Worm (Caenorhabditis elegans): Measurements from ENCODE around the gene Y24D9A.6.
A peak's percentile ranks its signal among the peaks of the same experiment; 100 is the strongest.

Gene Y24D9A.6

ce11 chrIV:4446884-4447283 is 46.7 kb upstream of the Y24D9A.6 start (continued):
- TF ChIP-seq pbrm-1 (GFP tag; IDR thresholded peaks at IDR 0.05) (peak; percentile 63; the same call in 1 of the 2 replicates), mes-4 (tag; optimal IDR thresholded peaks at IDR 0.05) (no peak), attf-6 (GFP tag; IDR thresholded peaks at IDR 0.05) (peak; percentile 63), F33H1.4 (GFP tag; IDR thresholded peaks at IDR 0.05) (peak; percentile 40), madf-6 (GFP tag; IDR thresholded peaks at IDR 0.05) (peak; percentile 74), athp-1 (tag; optimal IDR thresholded peaks at IDR 0.05) (no peak), gei-17 (GFP tag; optimal IDR thresholded peaks at IDR 0.05) (no peak), madf-8 (GFP tag; conservative IDR thresholded peaks at IDR 0.05) (no peak), ztf-6 (GFP tag; IDR thresholded peaks at IDR 0.05) (no peak), sea-2 (GFP tag; IDR thresholded peaks at IDR 0.05) (no peak), lin-26 (GFP tag; IDR thresholded peaks at IDR 0.05) (peak; percentile 71; the same call in 1 of the 2 replicates), tbp1 (GFP tag; optimal IDR thresholded peaks at IDR 0.05) (peak; percentile 13)

- no peak for TF ChIP-seq aptf-3 (GFP tag; IDR thresholded peaks at IDR 0.05)
- peak; percentile 90 for TF ChIP-seq snpc-3.4 (tag; optimal IDR thresholded peaks at IDR 0.05)
- no peak for TF ChIP-seq lin-26 (GFP tag; IDR thresholded peaks at IDR 0.05)
- peak; percentile 94 for TF ChIP-seq attf-5 (GFP tag; optimal IDR thresholded peaks at IDR 0.05)
- no peak for TF ChIP-seq sptf-2 (GFP tag; optimal IDR thresholded peaks at IDR 0.05)
- no peak for TF ChIP-seq tbx-9 (tag; optimal IDR thresholded peaks at IDR 0.05; ENCODE audit: borderline replicate concordance)
- no peak for TF ChIP-seq mes-4 (tag; optimal IDR thresholded peaks at IDR 0.05)
- peak; percentile 95 for TF ChIP-seq lin-54 (GFP tag; optimal IDR thresholded peaks at IDR 0.05)
- peak; percentile 79 for TF ChIP-seq snpc-1.3 (tag; optimal IDR thresholded peaks at IDR 0.05; ENCODE audit: insufficient read depth)
- peak; percentile 85 for TF ChIP-seq C06A6.2 (GFP tag; conservative IDR thresholded peaks at IDR 0.05)
- TF ChIP-seq gei-17 (GFP tag; optimal IDR thresholded peaks at IDR 0.05): peak; percentile 27
- peak; percentile 93 for TF ChIP-seq mcd-1 (GFP tag; IDR thresholded peaks at IDR 0.05)
- TF ChIP-seq mel-28 (tag; optimal IDR thresholded peaks at IDR 0.05; ENCODE audit: borderline replicate concordance): no peak
- TF ChIP-seq Y67H2A.10 (GFP tag; conservative IDR thresholded peaks at IDR 0.05): 0 out of 2 replicates have a peak, but pooled peaks have one; percentile 66
- TF ChIP-seq hmg-1.2 (GFP tag; IDR thresholded peaks at IDR 0.05): peak; percentile 81
- peak; percentile 92 for TF ChIP-seq efl-1 (GFP tag; optimal IDR thresholded peaks at IDR 0.05)
- TF ChIP-seq F55B11.4 (tag; optimal IDR thresholded peaks at IDR 0.05; ENCODE audit: borderline replicate concordance, insufficient read depth): no peak
- TF ChIP-seq T26A5.8 (tag; optimal IDR thresholded peaks at IDR 0.05): no peak
- peak; percentile 88 for TF ChIP-seq K11D2.4 (GFP tag; IDR thresholded peaks at IDR 0.05)
- TF ChIP-seq Y95B8A.8 (GFP tag; IDR thresholded peaks at IDR 0.05): peak; percentile 93
- TF ChIP-seq bed-2 (GFP tag; IDR thresholded peaks at IDR 0.05): no peak
- TF ChIP-seq ekl-4 (GFP tag; IDR thresholded peaks at IDR 0.05): peak; percentile 94
- TF ChIP-seq hmg-20 (GFP tag; IDR thresholded peaks at IDR 0.05): peak; percentile 65
- TF ChIP-seq madf-8 (GFP tag; conservative IDR thresholded peaks at IDR 0.05): peak; percentile 84
- peak; percentile 25 for TF ChIP-seq F57C9.4 (tag; optimal IDR thresholded peaks at IDR 0.05)
- TF ChIP-seq akir-1 (GFP tag; optimal IDR thresholded peaks at IDR 0.05): peak; percentile 54
- no peak for TF ChIP-seq egl-44 (GFP tag; IDR thresholded peaks at IDR 0.05)
- peak; percentile 81; the same call in 1 of the 2 replicates for TF ChIP-seq F39B2.1 (GFP tag; IDR thresholded peaks at IDR 0.05)
- TF ChIP-seq fkh-3 (tag; optimal IDR thresholded peaks at IDR 0.05): no peak
- peak; percentile 94 for TF ChIP-seq D2030.7 (GFP tag; IDR thresholded peaks at IDR 0.05)
- TF ChIP-seq nfya-1 (tag; optimal IDR thresholded peaks at IDR 0.05; ENCODE audit: borderline replicate concordance, insufficient read depth): no peak
- no peak for TF ChIP-seq ceh-40 (GFP tag; IDR thresholded peaks at IDR 0.05)
- TF ChIP-seq ztf-28 (GFP tag; IDR thresholded peaks at IDR 0.05): 0 out of 2 replicates have a peak, but pooled peaks have one; percentile 66
- no peak for TF ChIP-seq mxl-1 (tag; optimal IDR thresholded peaks at IDR 0.05)
- TF ChIP-seq ztf-25 (GFP tag; IDR thresholded peaks at IDR 0.05): peak; percentile 66; the same call in 1 of the 2 replicates
- peak; percentile 90 for TF ChIP-seq lir-1 (GFP tag; conservative IDR thresholded peaks at IDR 0.05)
- peak; percentile 97 for TF ChIP-seq dox-1 (GFP tag; IDR thresholded peaks at IDR 0.05)
- TF ChIP-seq die-1 (tag; optimal IDR thresholded peaks at IDR 0.05): no peak
Observed at ce11 chrIV:4445711-4446290, 45.6 kb upstream of the Y24D9A.6 start, which contains the start of the genes wapl-1 and htz-1. Gene wapl-1, minus strand, starts transcription at chrIV:4445740. Gene htz-1, plus strand, starts transcription at chrIV:4446216.
